Fruit fly (Drosophila melanogaster): ENCODE data around the gene Pus1.

Gene Pus1

DNA sequence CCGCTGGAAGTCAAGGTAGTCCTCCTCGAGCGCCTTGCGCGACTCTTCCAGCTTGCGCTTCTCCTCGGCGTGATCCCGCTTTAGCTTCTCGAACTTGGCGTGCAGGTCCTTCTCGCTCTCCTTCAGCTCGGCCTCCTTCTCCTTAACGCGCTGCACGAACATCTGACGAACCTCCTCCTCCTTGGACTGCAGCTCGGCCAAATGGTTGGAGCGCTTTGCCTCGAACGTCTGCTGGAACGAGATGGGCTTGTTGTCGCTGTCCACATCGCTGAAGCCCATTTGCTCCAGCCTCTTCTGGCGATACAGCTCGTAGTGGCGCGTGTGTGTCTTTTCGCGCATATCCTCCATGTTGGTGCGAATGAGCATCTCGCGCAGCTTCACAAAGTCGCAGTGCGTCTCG lies 6.1 kb downstream of the Pus1 start:
- TF ChIP-seq ovo (GFP tag; optimal IDR thresholded peaks at IDR 0.05) (no peak), CG12768 (GFP tag; optimal IDR thresholded peaks at IDR 0.05) (no peak), cic (GFP tag; optimal IDR thresholded peaks at IDR 0.05) (no peak), CG33017 (tag; optimal IDR thresholded peaks at IDR 0.05) (no peak), Hr96 (GFP tag; optimal IDR thresholded peaks at IDR 0.05) (no peak), cnc (optimal IDR thresholded peaks at IDR 0.05) (no peak), CG7101 (tag; optimal IDR thresholded peaks at IDR 0.05) (no peak), Crg-1 (GFP tag; optimal IDR thresholded peaks at IDR 0.05) (no peak), bab1 (GFP tag; optimal IDR thresholded peaks at IDR 0.05) (no peak), CG14711 (tag; optimal IDR thresholded peaks at IDR 0.05) (no peak), CG5204 (GFP tag; optimal IDR thresholded peaks at IDR 0.05) (no peak), CG7045 (GFP tag; optimal IDR thresholded peaks at IDR 0.05) (no peak)

dm6 chr3R:20585566-20585965 lies 6.9 kb downstream of the Pus1 start, which contains the start of gene CG16953:
Gene CG16953 (minus strand): TSS chr3R:20585833.
- TF ChIP-seq CG14711 (tag; optimal IDR thresholded peaks at IDR 0.05) (peak; percentile 15), CG5204 (GFP tag; optimal IDR thresholded peaks at IDR 0.05) (no peak), Crg-1 (GFP tag; optimal IDR thresholded peaks at IDR 0.05) (no peak), Mnt (GFP tag; optimal IDR thresholded peaks at IDR 0.05) (peak; percentile 19), ovo (GFP tag; optimal IDR thresholded peaks at IDR 0.05) (no peak), cic (GFP tag; optimal IDR thresholded peaks at IDR 0.05) (peak; percentile 59), CG12768 (GFP tag; optimal IDR thresholded peaks at IDR 0.05) (no peak), Hr96 (GFP tag; optimal IDR thresholded peaks at IDR 0.05) (no peak), Clk (GFP tag; optimal IDR thresholded peaks at IDR 0.05) (no peak), CG33017 (tag; optimal IDR thresholded peaks at IDR 0.05) (peak; percentile 20), bab1 (GFP tag; optimal IDR thresholded peaks at IDR 0.05) (peak; percentile 67), CG1620 (GFP tag; optimal IDR thresholded peaks at IDR 0.05) (no peak)

DNA sequence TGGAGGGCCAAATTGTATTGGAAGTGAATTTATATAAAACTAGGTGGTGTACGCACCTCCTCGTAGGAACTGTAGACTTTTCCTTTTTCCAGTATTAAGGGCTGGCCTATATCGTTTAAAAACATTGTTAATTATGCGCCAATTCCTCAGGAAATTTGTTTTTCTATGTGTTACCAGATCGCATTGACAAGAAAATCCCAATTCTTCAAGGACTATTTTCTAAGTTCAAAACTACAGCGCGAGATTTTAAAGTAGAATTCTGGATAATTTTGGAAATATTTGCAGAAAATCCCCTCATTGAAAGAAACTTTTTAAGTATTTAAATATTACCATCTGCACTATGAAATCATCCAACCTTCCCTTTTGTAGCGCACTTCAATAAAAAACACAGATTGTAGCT lies 11.1 kb downstream of the Pus1 start, which contains the start of gene CG34008:
Gene CG34008 (minus strand): TSS at position 147 of the 400 bp plus-strand sequence.
- TF ChIP-seq CG12768 (GFP tag; optimal IDR thresholded peaks at IDR 0.05) (no peak), Clk (GFP tag; optimal IDR thresholded peaks at IDR 0.05) (no peak), cic (GFP tag; optimal IDR thresholded peaks at IDR 0.05) (no peak), CG7045 (GFP tag; optimal IDR thresholded peaks at IDR 0.05) (no peak), bab1 (GFP tag; optimal IDR thresholded peaks at IDR 0.05) (no peak), CG33017 (tag; optimal IDR thresholded peaks at IDR 0.05) (no peak), CG7101 (tag; optimal IDR thresholded peaks at IDR 0.05) (no peak), Mnt (GFP tag; optimal IDR thresholded peaks at IDR 0.05) (no peak), CG14711 (tag; optimal IDR thresholded peaks at IDR 0.05) (no peak), CG11617 (GFP tag; optimal IDR thresholded peaks at IDR 0.05) (no peak), Hr96 (GFP tag; optimal IDR thresholded peaks at IDR 0.05) (no peak), pad (GFP tag; optimal IDR thresholded peaks at IDR 0.05) (no peak), cnc (optimal IDR thresholded peaks at IDR 0.05) (no peak), ovo (GFP tag; optimal IDR thresholded peaks at IDR 0.05) (no peak), Crg-1 (GFP tag; optimal IDR thresholded peaks at IDR 0.05) (no peak)

DNA sequence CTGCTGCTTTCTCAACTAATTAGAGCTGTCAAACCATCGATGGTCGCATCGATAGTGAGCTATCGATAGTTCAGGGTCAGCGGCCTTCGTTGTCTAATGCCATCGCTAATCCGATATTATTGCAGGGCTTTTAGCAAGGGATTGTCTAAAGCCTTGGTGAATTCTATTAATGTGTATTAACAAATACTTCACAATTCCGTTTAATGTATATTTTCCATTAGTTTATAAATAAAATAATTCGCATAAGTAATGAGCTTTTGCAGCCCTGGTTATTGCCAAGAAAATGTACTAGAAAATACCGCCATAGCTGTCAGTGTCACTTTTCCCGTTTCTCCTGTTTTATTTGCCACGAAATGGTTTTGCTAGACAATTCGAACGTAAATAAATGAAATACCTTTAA lies 12.7 kb downstream of the Pus1 start, which contains the start of the genes EloB and Srp14:
Gene EloB (minus strand): TSS at position 35 of the 400 bp plus-strand sequence.
Gene Srp14 (plus strand): TSS at position 300 of the 400 bp plus-strand sequence.
- TF ChIP-seq Crg-1 (GFP tag; optimal IDR thresholded peaks at IDR 0.05) (peak; percentile 79), bab1 (GFP tag; optimal IDR thresholded peaks at IDR 0.05) (peak; percentile 94), CG14711 (tag; optimal IDR thresholded peaks at IDR 0.05) (peak; percentile 81), tj (GFP tag; optimal IDR thresholded peaks at IDR 0.05) (peak; percentile 67), CG1620 (GFP tag; optimal IDR thresholded peaks at IDR 0.05) (peak; percentile 91), toe (GFP tag; optimal IDR thresholded peaks at IDR 0.05) (no peak), CG33017 (tag; optimal IDR thresholded peaks at IDR 0.05) (peak; percentile 79), cic (GFP tag; optimal IDR thresholded peaks at IDR 0.05) (peak; percentile 70), CG7045 (GFP tag; optimal IDR thresholded peaks at IDR 0.05) (peak; percentile 70), pad (GFP tag; optimal IDR thresholded peaks at IDR 0.05) (peak; percentile 71), CG11617 (GFP tag; optimal IDR thresholded peaks at IDR 0.05) (peak; percentile 91), Hr96 (GFP tag; optimal IDR thresholded peaks at IDR 0.05) (no peak), CG12768 (GFP tag; optimal IDR thresholded peaks at IDR 0.05) (peak; percentile 78), CG5204 (GFP tag; optimal IDR thresholded peaks at IDR 0.05) (no peak), kay (GFP tag; ENCODE audit: borderline replicate concordance) (no peak), CG7101 (tag; optimal IDR thresholded peaks at IDR 0.05) (peak; percentile 90), ovo (GFP tag; optimal IDR thresholded peaks at IDR 0.05) (peak; percentile 71), Clk (GFP tag; optimal IDR thresholded peaks at IDR 0.05) (peak; percentile 71), cnc (optimal IDR thresholded peaks at IDR 0.05) (no peak), Mnt (GFP tag; optimal IDR thresholded peaks at IDR 0.05) (peak; percentile 85)

DNA sequence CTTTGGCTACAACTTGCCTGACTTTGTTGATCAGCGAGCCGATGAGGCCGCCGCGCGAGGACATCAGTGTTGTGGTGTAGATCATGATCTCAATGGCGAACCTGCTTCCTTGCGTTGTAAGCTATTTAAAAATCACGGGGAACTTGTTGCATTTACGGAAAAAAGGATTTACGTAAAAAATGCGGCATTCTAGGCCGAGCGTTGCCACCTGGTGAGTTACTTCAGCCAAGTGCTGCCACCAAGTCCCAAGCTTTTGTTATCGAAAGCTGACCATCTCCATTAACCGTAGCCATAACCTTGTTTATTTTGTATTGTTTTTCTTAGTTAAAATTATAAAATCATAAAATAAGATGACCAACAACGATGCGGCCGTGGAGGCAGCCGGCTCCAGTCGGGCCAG lies 15.7 kb downstream of the Pus1 start, which contains the start of the genes TFAM and CG5412:
Gene TFAM (minus strand): TSS at position 222 of the 400 bp plus-strand sequence.
Gene CG5412 (plus strand): TSS at position 265 of the 400 bp plus-strand sequence.
- TF ChIP-seq CG12768 (GFP tag; optimal IDR thresholded peaks at IDR 0.05) = no peak
- no peak for TF ChIP-seq Clk (GFP tag; optimal IDR thresholded peaks at IDR 0.05)
- TF ChIP-seq Crg-1 (GFP tag; optimal IDR thresholded peaks at IDR 0.05) = no peak
- TF ChIP-seq toe (GFP tag; optimal IDR thresholded peaks at IDR 0.05) = no peak
- peak; percentile 15 for TF ChIP-seq CG1620 (GFP tag; optimal IDR thresholded peaks at IDR 0.05)
- no peak for TF ChIP-seq cic (GFP tag; optimal IDR thresholded peaks at IDR 0.05)
- TF ChIP-seq CG33017 (tag; optimal IDR thresholded peaks at IDR 0.05) = no peak
- no peak for TF ChIP-seq CG5204 (GFP tag; optimal IDR thresholded peaks at IDR 0.05)
- TF ChIP-seq Mnt (GFP tag; optimal IDR thresholded peaks at IDR 0.05) = peak; percentile 40
- TF ChIP-seq CG14711 (tag; optimal IDR thresholded peaks at IDR 0.05) = no peak
- no peak for TF ChIP-seq Hr96 (GFP tag; optimal IDR thresholded peaks at IDR 0.05)
- no peak for TF ChIP-seq pad (GFP tag; optimal IDR thresholded peaks at IDR 0.05)
- TF ChIP-seq ovo (GFP tag; optimal IDR thresholded peaks at IDR 0.05) = no peak
- no peak for TF ChIP-seq tj (GFP tag; optimal IDR thresholded peaks at IDR 0.05)

DNA sequence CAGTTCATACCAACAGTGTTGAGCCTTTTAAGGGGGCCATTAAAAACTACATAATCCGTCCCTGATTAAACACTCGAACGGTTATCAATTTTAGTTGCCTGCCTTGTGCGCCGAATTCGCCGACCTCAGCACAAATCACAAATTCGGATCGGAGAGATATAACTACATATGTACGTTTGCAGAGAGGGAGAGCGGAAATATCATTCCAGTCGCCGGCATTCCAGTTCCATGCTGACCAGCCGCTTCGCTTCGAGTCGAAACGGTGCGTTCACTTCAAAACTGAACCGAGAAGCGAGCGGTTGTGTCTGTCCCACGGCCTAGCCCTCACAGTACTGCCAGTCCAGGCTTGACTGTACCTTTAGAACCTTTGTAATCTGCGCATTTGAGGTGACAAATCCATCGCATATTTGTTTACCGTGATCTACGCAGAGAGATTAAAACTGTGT lies 17.9 kb downstream of the Pus1 start:
- TF ChIP-seq bab1 (GFP tag; optimal IDR thresholded peaks at IDR 0.05) (peak; percentile 51), kay (GFP tag; ENCODE audit: borderline replicate concordance) (no peak), Mnt (GFP tag; optimal IDR thresholded peaks at IDR 0.05) (peak; percentile 84), CG14711 (tag; optimal IDR thresholded peaks at IDR 0.05) (no peak), CG1620 (GFP tag; optimal IDR thresholded peaks at IDR 0.05) (peak; percentile 1), Crg-1 (GFP tag; optimal IDR thresholded peaks at IDR 0.05) (peak; percentile 35), Clk (GFP tag; optimal IDR thresholded peaks at IDR 0.05) (no peak), CG7101 (tag; optimal IDR thresholded peaks at IDR 0.05) (no peak), tj (GFP tag; optimal IDR thresholded peaks at IDR 0.05) (peak; percentile 95), CG7045 (GFP tag; optimal IDR thresholded peaks at IDR 0.05) (no peak), cnc (optimal IDR thresholded peaks at IDR 0.05) (no peak), CG11617 (GFP tag; optimal IDR thresholded peaks at IDR 0.05) (peak; percentile 13), CG33017 (tag; optimal IDR thresholded peaks at IDR 0.05) (peak; percentile 24), Hr96 (GFP tag; optimal IDR thresholded peaks at IDR 0.05) (no peak), CG12768 (GFP tag; optimal IDR thresholded peaks at IDR 0.05) (peak; percentile 69), toe (GFP tag; optimal IDR thresholded peaks at IDR 0.05) (no peak), CG5204 (GFP tag; optimal IDR thresholded peaks at IDR 0.05) (no peak), ovo (GFP tag; optimal IDR thresholded peaks at IDR 0.05) (peak; percentile 6), cic (GFP tag; optimal IDR thresholded peaks at IDR 0.05) (peak; percentile 28), pad (GFP tag; optimal IDR thresholded peaks at IDR 0.05) (peak; percentile 68)
